Worm (Caenorhabditis elegans) whole organism, early embryonic: ENCODE measurements around the gene cest-2.2.
"Not testable (repeated sequence)": the region's sequence is repeated elsewhere in the genome, so short reads cannot be mapped to it uniquely, and the experiment has no call there.

ENCODE experiments used
- B0310.2 ChIP-seq: sonication (generic microtip); optimal IDR thresholded peaks from 2 replicates; lab custom pipeline; 2016; ENCODE audit warnings: mild to moderate bottlenecking, missing genetic modification characterization, missing compliant biosample characterization
- F13C5.2 ChIP-seq: sonication (generic microtip); optimal IDR thresholded peaks from 2 replicates; lab custom pipeline; 2017; ENCODE audit warnings: mild to moderate bottlenecking, missing genetic modification characterization, inconsistent platforms, missing compliant biosample characterization
- aly-1 ChIP-seq: sonication (generic microtip); optimal IDR thresholded peaks from 2 replicates; lab custom pipeline; 2016; ENCODE audit warnings: missing genetic modification characterization, missing compliant biosample characterization
- ama-1 ChIP-seq: fragments of 150-350 bp; optimal IDR thresholded peaks from 2 replicates; lab custom pipeline; 2014
- ceh-13 ChIP-seq: fragments of 200-800 bp; sonication (Bioruptor generic); optimal IDR thresholded peaks from 2 replicates; lab custom pipeline; 2018; ENCODE audit warnings: mild to moderate bottlenecking, missing genetic modification characterization, missing compliant biosample characterization
- ceh-36 ChIP-seq: sonication (generic microtip); optimal IDR thresholded peaks from 2 replicates; lab custom pipeline; 2016; ENCODE audit warnings: missing genetic modification characterization, inconsistent platforms, missing compliant biosample characterization
- ets-7 ChIP-seq: sonication (generic microtip); optimal IDR thresholded peaks from 2 replicates; lab custom pipeline; 2016; ENCODE audit warnings: missing genotype, missing genetic modification characterization, missing compliant biosample characterization
- flt-1 ChIP-seq: fragments of 200-800 bp; sonication (Bioruptor generic); IDR thresholded peaks from 2 replicates; pipeline ENCODE4 v1.3.6; 2022; ENCODE audit warnings: missing genetic modification characterization, missing compliant biosample characterization
- hmbx-1 ChIP-seq: sonication (generic microtip); optimal IDR thresholded peaks from 2 replicates; lab custom pipeline; 2016; ENCODE audit warnings: mild to moderate bottlenecking, missing genetic modification characterization, missing compliant biosample characterization
- hmg-4 ChIP-seq: fragments of 200-800 bp; sonication (Bioruptor generic); optimal IDR thresholded peaks from 2 replicates; lab custom pipeline; 2018; ENCODE audit warnings: mild to moderate bottlenecking, missing genetic modification characterization, missing compliant biosample characterization
- hnd-1 ChIP-seq: sonication (generic microtip); optimal IDR thresholded peaks from 2 replicates; lab custom pipeline; 2016; ENCODE audit warnings: missing genetic modification characterization, missing compliant biosample characterization
- pes-1 ChIP-seq: fragments of 200-800 bp; sonication (Bioruptor generic); IDR thresholded peaks from 2 replicates; pipeline ENCODE4 v1.3.6; 2022; ENCODE audit warnings: missing genetic modification reagents, missing genetic modification characterization, missing compliant biosample characterization
- scrt-1 ChIP-seq: fragments of 200-800 bp; sonication (Bioruptor generic); IDR thresholded peaks from 2 replicates; pipeline ENCODE4 v1.3.6; 2022; ENCODE audit warnings: missing genetic modification characterization, missing compliant biosample characterization
- sea-1 ChIP-seq: fragments of 200-800 bp; sonication (Bioruptor generic); conservative IDR thresholded peaks from 2 replicates; pipeline ENCODE4 v1.3.6; 2022; ENCODE audit warnings: missing genetic modification characterization, missing compliant biosample characterization
- tbx-11 ChIP-seq: fragments of 200-800 bp; sonication (Bioruptor generic); IDR thresholded peaks from 2 replicates; pipeline ENCODE4 v1.3.6; 2022; ENCODE audit warnings: missing genetic modification characterization, missing compliant biosample characterization
- tbx-37 ChIP-seq: fragments of 200-800 bp; sonication (Bioruptor generic); conservative IDR thresholded peaks from 2 replicates; pipeline ENCODE4 v1.3.6; 2022; ENCODE audit warnings: missing genetic modification reagents, missing genetic modification characterization, missing compliant biosample characterization
- tra-4 ChIP-seq: sonication (generic microtip); optimal IDR thresholded peaks from 2 replicates; lab custom pipeline; 2017; ENCODE audit warnings: missing genetic modification characterization, missing compliant biosample characterization

Gene cest-2.2

ce11 chrV:14175216-14175615, at the start of gene cest-2.2:
cest-2.2 (minus strand) TSS chrV:14175355.
- TF ChIP-seq flt-1 (GFP tag; lab: Robert Waterston, UW) (no peak), sea-1 (GFP tag; lab: Robert Waterston, UW) (no peak), F13C5.2 (tag; lab: Kevin White, UChicago) (no peak), ets-7 (tag; lab: Kevin White, UChicago) (no peak), tbx-37 (GFP tag; lab: Robert Waterston, UW) (no peak), ama-1 (lab: Kevin White, UChicago) (no peak), hmg-4 (no peak)

ce11 chrV:14223141-14223540, 48.0 kb upstream of the cest-2.2 start:
- TF ChIP-seq flt-1 (GFP tag; lab: Robert Waterston, UW) (no peak), F13C5.2 (tag; lab: Kevin White, UChicago) (no peak), ceh-13 (no peak), ceh-36 (tag; lab: Kevin White, UChicago) (no peak), hnd-1 (tag; lab: Kevin White, UChicago) (no peak), scrt-1 (GFP tag; lab: Robert Waterston, UW) (no peak), tbx-37 (GFP tag; lab: Robert Waterston, UW) (no peak), tbx-11 (GFP tag; lab: Robert Waterston, UW) (no peak), B0310.2 (tag; lab: Kevin White, UChicago) (no peak), tra-4 (tag; lab: Kevin White, UChicago) (no peak), ets-7 (tag; lab: Kevin White, UChicago) (no peak)

ce11 chrV:14215106-14215505, 40.0 kb upstream of the cest-2.2 start, which contains the start of gene T16A9.5:
T16A9.5 (minus strand) TSS chrV:14215206.
- TF ChIP-seq tra-4 (tag; lab: Kevin White, UChicago) (no peak), hmbx-1 (tag; lab: Kevin White, UChicago) (no peak), hnd-1 (tag; lab: Kevin White, UChicago) (no peak), F13C5.2 (tag; lab: Kevin White, UChicago) (no peak), scrt-1 (GFP tag; lab: Robert Waterston, UW) (no peak), flt-1 (GFP tag; lab: Robert Waterston, UW) (no peak), ets-7 (tag; lab: Kevin White, UChicago) (no peak), sea-1 (GFP tag; lab: Robert Waterston, UW) (no peak), ceh-36 (tag; lab: Kevin White, UChicago) (no peak), ceh-13 (no peak), B0310.2 (tag; lab: Kevin White, UChicago) (no peak)

ce11 chrV:14212813-14213212, 37.7 kb upstream of the cest-2.2 start:
- TF ChIP-seq sea-1 (GFP tag; lab: Robert Waterston, UW): no peak
- no peak for TF ChIP-seq scrt-1 (GFP tag; lab: Robert Waterston, UW)
- TF ChIP-seq aly-1 (tag; lab: Kevin White, UChicago): no peak
- TF ChIP-seq tbx-37 (GFP tag; lab: Robert Waterston, UW): no peak
- TF ChIP-seq ceh-36 (tag; lab: Kevin White, UChicago): no peak

DNA sequence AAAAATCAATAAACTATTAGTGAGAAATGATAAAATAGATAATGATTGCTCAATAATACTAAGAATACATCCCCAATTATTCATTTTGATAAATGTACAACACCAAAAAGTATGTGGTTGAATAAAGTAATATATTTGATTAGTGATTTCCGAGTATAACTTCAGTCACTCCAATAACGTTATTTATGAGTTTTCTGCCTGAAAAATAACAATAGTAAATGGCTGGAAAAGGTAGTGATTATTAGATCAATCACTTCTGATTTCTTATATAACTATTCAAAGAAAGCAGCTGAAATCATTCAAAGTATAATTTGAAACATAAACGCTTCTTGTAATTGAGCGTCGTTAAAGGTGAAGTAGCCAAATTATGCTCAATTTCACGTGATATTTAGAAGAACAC, 35.6 kb upstream of the cest-2.2 start, which contains the start of gene str-230:
TSS of gene str-230 (minus strand) at position 101 of the 400 bp plus-strand sequence.
- TF ChIP-seq tbx-37 (GFP tag; lab: Robert Waterston, UW): no peak
- TF ChIP-seq ceh-36 (tag; lab: Kevin White, UChicago): no peak
- no peak for TF ChIP-seq ama-1 (lab: Kevin White, UChicago)
- TF ChIP-seq B0310.2 (tag; lab: Kevin White, UChicago): no peak
- TF ChIP-seq tra-4 (tag; lab: Kevin White, UChicago): no peak
- no peak for TF ChIP-seq hnd-1 (tag; lab: Kevin White, UChicago)
- TF ChIP-seq ets-7 (tag; lab: Kevin White, UChicago): no peak
- no peak for TF ChIP-seq tbx-11 (GFP tag; lab: Robert Waterston, UW)
- TF ChIP-seq sea-1 (GFP tag; lab: Robert Waterston, UW): no peak
- TF ChIP-seq F13C5.2 (tag; lab: Kevin White, UChicago): no peak
- no peak for TF ChIP-seq hmg-4
- TF ChIP-seq scrt-1 (GFP tag; lab: Robert Waterston, UW): no peak
- no peak for TF ChIP-seq aly-1 (tag; lab: Kevin White, UChicago)
- no peak for TF ChIP-seq ceh-13
- TF ChIP-seq hmbx-1 (tag; lab: Kevin White, UChicago): no peak

DNA sequence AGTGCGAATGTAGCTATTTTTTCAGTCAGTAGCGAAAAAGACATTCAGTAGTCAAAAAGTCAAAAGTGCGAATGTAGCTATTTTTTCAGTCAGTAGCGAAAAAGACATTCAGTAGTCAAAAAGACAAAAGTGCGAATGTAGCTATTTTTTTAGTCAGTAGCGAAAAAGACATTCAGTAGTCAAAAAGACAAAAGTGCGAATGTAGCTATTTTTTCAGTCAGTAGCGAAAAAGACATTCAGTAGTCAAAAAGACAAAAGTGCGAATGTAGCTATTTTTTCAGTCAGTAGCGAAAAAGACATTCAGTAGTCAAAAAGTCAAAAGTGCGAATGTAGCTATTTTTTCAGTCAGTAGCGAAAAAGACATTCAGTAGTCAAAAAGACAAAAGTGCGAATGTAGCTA, 30.1 kb upstream of the cest-2.2 start, which contains the start of gene T16A9.3:
TSS of gene T16A9.3 (plus strand) at position 301 of the 400 bp plus-strand sequence.
- not testable (repeated sequence) for TF ChIP-seq sea-1 (GFP tag; lab: Robert Waterston, UW); aly-1 (tag; lab: Kevin White, UChicago); ceh-36 (tag; lab: Kevin White, UChicago)

DNA sequence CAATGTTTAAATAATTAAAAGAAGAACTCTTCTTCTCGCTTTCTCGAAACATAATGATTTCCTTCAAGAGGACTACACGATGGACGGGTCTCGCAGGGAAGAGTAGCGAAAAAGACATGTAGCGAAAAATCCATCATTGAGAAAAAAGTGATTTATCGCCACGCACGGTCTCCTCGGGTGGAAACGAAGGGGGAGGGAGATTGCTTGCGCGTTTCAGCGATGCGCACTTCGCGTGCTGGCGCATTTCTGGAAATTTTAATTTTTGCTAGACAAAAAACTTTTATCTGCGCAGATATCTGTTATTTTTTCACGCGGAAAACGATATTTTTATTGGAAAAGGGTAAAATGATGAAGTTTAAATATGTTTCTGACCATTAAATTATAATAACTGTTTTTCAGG, 28.7 kb upstream of the cest-2.2 start:
- TF ChIP-seq tbx-11 (GFP tag; lab: Robert Waterston, UW): 0 out of 2 replicates have a peak, but pooled peaks have one; percentile 42

- TF ChIP-seq tbx-11 (GFP tag; lab: Robert Waterston, UW) (no peak), pes-1 (GFP tag; lab: Robert Waterston, UW) (no peak), tra-4 (tag; lab: Kevin White, UChicago) (no peak), tbx-37 (GFP tag; lab: Robert Waterston, UW) (no peak)
Observed at ce11 chrV:14200086-14200485, 24.9 kb upstream of the cest-2.2 start.
